Worm (Caenorhabditis elegans) whole organism, young adult: ENCODE results near the gene C06E4.3.
A peak's percentile ranks its signal among the peaks of the same experiment; 100 is the strongest.

Experiments used
- B0336.3 ChIP-seq: fragments of 200-800 bp; sonication (Bioruptor generic); IDR thresholded peaks from 2 replicates; pipeline ENCODE4 v1.3.6; 2022; ENCODE audit warnings: missing genetic modification characterization, missing compliant biosample characterization
- C06A6.2 ChIP-seq: fragments of 200-800 bp; sonication (Bioruptor generic); conservative IDR thresholded peaks from 2 replicates; pipeline ENCODE4 v1.3.6; 2022; ENCODE audit warnings: missing genetic modification characterization, missing compliant biosample characterization
- F33H1.4 ChIP-seq: fragments of 200-800 bp; sonication (Bioruptor generic); IDR thresholded peaks from 2 replicates; pipeline ENCODE4 v1.3.6; 2022; ENCODE audit warnings: missing genetic modification reagents, missing genetic modification characterization, missing compliant biosample characterization
- F49E8.2 ChIP-seq: sonication (generic microtip); optimal IDR thresholded peaks from 3 replicates; lab custom pipeline; 2017; ENCODE audit warnings: missing genetic modification characterization, mild to moderate bottlenecking, missing compliant biosample characterization, antibody characterized with exemption, moderate library complexity; ENCODE audit not compliant: insufficient read depth
- F52B5.7 ChIP-seq: sonication (generic microtip); optimal IDR thresholded peaks from 2 replicates; lab custom pipeline; 2016; ENCODE audit warnings: mild to moderate bottlenecking, missing genetic modification characterization, missing compliant biosample characterization
- F57C9.4 ChIP-seq: sonication (generic microtip); optimal IDR thresholded peaks from 2 replicates; lab custom pipeline; 2017; ENCODE audit warnings: mild to moderate bottlenecking, missing genetic modification characterization, missing compliant biosample characterization
- K12H6.12 ChIP-seq: fragments of 200-800 bp; sonication (Bioruptor generic); optimal IDR thresholded peaks from 2 replicates; lab custom pipeline; 2018; ENCODE audit warnings: mild to moderate bottlenecking, missing genetic modification characterization, missing compliant biosample characterization
- Y53G8AR.9 ChIP-seq: fragments of 200-800 bp; sonication (Bioruptor generic); conservative IDR thresholded peaks from 2 replicates; pipeline ENCODE4 v1.3.6; 2022; ENCODE audit warnings: missing genetic modification reagents, missing genetic modification characterization, missing compliant biosample characterization
- Y67H2A.10 ChIP-seq: fragments of 200-800 bp; sonication (Bioruptor generic); conservative IDR thresholded peaks from 2 replicates; pipeline ENCODE4 v1.3.6; 2022; ENCODE audit warnings: missing genetic modification reagents, missing genetic modification characterization, missing compliant biosample characterization
- ZK185.1 ChIP-seq: sonication (generic microtip); optimal IDR thresholded peaks from 2 replicates; lab custom pipeline; 2016; ENCODE audit warnings: mild to moderate bottlenecking, missing genetic modification characterization, missing compliant biosample characterization; ENCODE audit not compliant: poor library complexity, severe bottlenecking
- akir-1 ChIP-seq: fragments of 200-800 bp; sonication (Bioruptor generic); optimal IDR thresholded peaks from 2 replicates; lab custom pipeline; 2018; ENCODE audit warnings: mild to moderate bottlenecking, missing genetic modification characterization, moderate library complexity, missing compliant biosample characterization
- atf-7 ChIP-seq: sonication (generic microtip); optimal IDR thresholded peaks from 2 replicates; lab custom pipeline; 2017; ENCODE audit warnings: mild to moderate bottlenecking, missing genetic modification characterization, missing compliant biosample characterization
- ceh-91 ChIP-seq: fragments of 200-800 bp; sonication (Bioruptor generic); IDR thresholded peaks from 2 replicates; pipeline ENCODE4 v1.3.6; 2022; ENCODE audit warnings: missing genetic modification reagents, missing genetic modification characterization, missing compliant biosample characterization
- dox-1 ChIP-seq: fragments of 200-800 bp; sonication (Bioruptor generic); IDR thresholded peaks from 2 replicates; pipeline ENCODE4 v1.3.6; 2022; ENCODE audit warnings: missing genetic modification reagents, missing genetic modification characterization, missing compliant biosample characterization
- egl-44 ChIP-seq: fragments of 200-800 bp; sonication (Bioruptor generic); IDR thresholded peaks from 2 replicates; pipeline ENCODE4 v1.3.6; 2022; ENCODE audit warnings: missing genetic modification reagents, missing genetic modification characterization, missing compliant biosample characterization
- ekl-4 ChIP-seq: fragments of 200-800 bp; sonication (Bioruptor generic); IDR thresholded peaks from 2 replicates; pipeline ENCODE4 v1.3.6; 2022; ENCODE audit warnings: missing genetic modification reagents, missing genetic modification characterization, missing compliant biosample characterization
- hmg-1.2 ChIP-seq: fragments of 200-800 bp; sonication (Bioruptor generic); IDR thresholded peaks from 2 replicates; pipeline ENCODE4 v1.3.6; 2022; ENCODE audit warnings: missing genetic modification reagents, missing genetic modification characterization, missing compliant biosample characterization
- hmg-20 ChIP-seq: fragments of 200-800 bp; sonication (Bioruptor generic); IDR thresholded peaks from 2 replicates; pipeline ENCODE4 v1.3.6; 2022; ENCODE audit warnings: missing genetic modification reagents, missing genetic modification characterization, missing compliant biosample characterization
- let-526 ChIP-seq: fragments of 200-800 bp; sonication (Bioruptor generic); IDR thresholded peaks from 2 replicates; pipeline ENCODE4 v1.3.6; 2022; ENCODE audit warnings: missing genetic modification reagents, missing genetic modification characterization, missing compliant biosample characterization
- lin-35 ChIP-seq, 3 experiments: fragments of 150-350 bp in 2 of 3; sonication (generic microtip) in 1 of 3; optimal IDR thresholded peaks; 2 replicates each; lab custom pipeline; 2014 to 2018; ENCODE audit warnings: missing biosample characterization in 3 of 3, missing genetic modification characterization in 3 of 3, missing genetic modification reagents in 3 of 3
- lir-1 ChIP-seq: fragments of 200-800 bp; sonication (Bioruptor generic); conservative IDR thresholded peaks from 2 replicates; pipeline ENCODE4 v1.3.6; 2022; ENCODE audit warnings: missing genetic modification reagents, missing genetic modification characterization, missing compliant biosample characterization
- lsl-1 ChIP-seq: fragments of 200-800 bp; sonication (Bioruptor generic); optimal IDR thresholded peaks from 2 replicates; lab custom pipeline; 2018; ENCODE audit warnings: mild to moderate bottlenecking, missing genetic modification characterization, moderate library complexity, missing compliant biosample characterization
- nhr-120 ChIP-seq: fragments of 200-800 bp; sonication (Bioruptor generic); IDR thresholded peaks from 2 replicates; pipeline ENCODE4 v1.3.6; 2022; ENCODE audit warnings: missing genetic modification characterization, missing compliant biosample characterization
- nhr-179 ChIP-seq: sonication (generic microtip); optimal IDR thresholded peaks from 2 replicates; lab custom pipeline; 2016; ENCODE audit warnings: mild to moderate bottlenecking, missing genetic modification characterization, missing compliant biosample characterization
- pha-4 ChIP-seq: fragments of 150-350 bp; sonication (generic microtip); optimal IDR thresholded peaks from 2 replicates; lab custom pipeline; 2014; ENCODE audit warnings: missing biosample characterization, missing genetic modification reagents, missing genetic modification characterization
- repo-1 ChIP-seq: sonication (generic microtip); optimal IDR thresholded peaks from 2 replicates; lab custom pipeline; 2017; ENCODE audit warnings: mild to moderate bottlenecking, missing genetic modification characterization, missing compliant biosample characterization
- rpc-1 ChIP-seq, 2 experiments: fragments of 150-350 bp in 1 of 2; sonication (generic microtip) in 1 of 2; optimal IDR thresholded peaks; 2 replicates each; lab custom pipeline; 2014 to 2018; ENCODE audit warnings: missing biosample characterization in 1 of 2, missing genetic modification characterization in 1 of 2, missing genetic modification reagents in 1 of 2, missing genotype in 1 of 2
- sdz-38 ChIP-seq: sonication (generic microtip); optimal IDR thresholded peaks from 2 replicates; lab custom pipeline; 2016; ENCODE audit warnings: missing genotype, missing genetic modification characterization, missing compliant biosample characterization
- sea-2 ChIP-seq: fragments of 200-800 bp; sonication (Bioruptor generic); IDR thresholded peaks from 2 replicates; pipeline ENCODE4 v1.3.6; 2022; ENCODE audit warnings: missing genetic modification characterization, missing compliant biosample characterization
- snpc-1.1 ChIP-seq: sonication (generic microtip); optimal IDR thresholded peaks from 2 replicates; lab custom pipeline; 2017; ENCODE audit warnings: missing genetic modification characterization, mild to moderate bottlenecking, missing compliant biosample characterization, antibody characterized with exemption, moderate library complexity, missing genotype, missing genetic modification reagents; ENCODE audit not compliant: insufficient read depth
- snpc-1.3 ChIP-seq: sonication (generic microtip); optimal IDR thresholded peaks from 2 replicates; lab custom pipeline; 2017; ENCODE audit warnings: missing genetic modification characterization, mild to moderate bottlenecking, missing compliant biosample characterization, antibody characterized with exemption, moderate library complexity, missing genotype, missing genetic modification reagents; ENCODE audit not compliant: insufficient read depth
- snpc-3.4 ChIP-seq: sonication (generic microtip); optimal IDR thresholded peaks from 2 replicates; lab custom pipeline; 2017; ENCODE audit warnings: missing genetic modification characterization, mild to moderate bottlenecking, missing compliant biosample characterization, antibody characterized with exemption, moderate library complexity, missing genotype, missing genetic modification reagents
- snpc-4 ChIP-seq, 5 experiments: fragments of 150-350 bp in 1 of 5; sonication (generic microtip) in 4 of 5; optimal IDR thresholded peaks; 2 replicates each; lab custom pipeline; 2014 to 2018; ENCODE audit warnings: missing genetic modification characterization in 5 of 5, missing biosample characterization in 3 of 5, antibody characterized with exemption in 2 of 5, mild to moderate bottlenecking in 2 of 5, missing compliant biosample characterization in 2 of 5, missing genotype in 2 of 5, moderate library complexity in 2 of 5, missing genetic modification reagents in 1 of 5
- somi-1 ChIP-seq: fragments of 200-800 bp; sonication (Bioruptor generic); optimal IDR thresholded peaks from 2 replicates; lab custom pipeline; 2018; ENCODE audit warnings: mild to moderate bottlenecking, missing genetic modification characterization, missing compliant biosample characterization
- unc-62 ChIP-seq: fragments of 150-350 bp; optimal IDR thresholded peaks from 2 replicates; lab custom pipeline; 2014; ENCODE audit warnings: missing biosample characterization, missing genetic modification reagents, missing genetic modification characterization
- xnd-1 ChIP-seq: sonication (generic microtip); optimal IDR thresholded peaks from 2 replicates; lab custom pipeline; 2016; ENCODE audit warnings: missing genotype, missing genetic modification reagents, missing genetic modification characterization, missing compliant biosample characterization
- zim-3 ChIP-seq: sonication (generic microtip); optimal IDR thresholded peaks from 2 replicates; lab custom pipeline; 2017; ENCODE audit warnings: mild to moderate bottlenecking, missing genetic modification characterization, moderate library complexity, missing compliant biosample characterization
- ztf-22 ChIP-seq: fragments of 200-800 bp; sonication (Bioruptor generic); optimal IDR thresholded peaks from 2 replicates; lab custom pipeline; 2018; ENCODE audit warnings: mild to moderate bottlenecking, missing genetic modification characterization, moderate library complexity, missing compliant biosample characterization
- ztf-25 ChIP-seq: fragments of 200-800 bp; sonication (Bioruptor generic); IDR thresholded peaks from 2 replicates; pipeline ENCODE4 v1.3.6; 2022; ENCODE audit warnings: missing genetic modification reagents, missing genetic modification characterization, missing compliant biosample characterization

C06E4.3 gene

ce11 chrIV:7235382-7235917 is 25.2 kb upstream of the C06E4.3 start (continued):
- TF ChIP-seq F52B5.7 (tag; lab: Kevin White, UChicago) (no peak), K12H6.12 (tag; lab: Kevin White, UChicago) (peak; percentile 25), F49E8.2 (tag; lab: Kevin White, UChicago) (no peak), Y53G8AR.9 (GFP tag; lab: Robert Waterston, UW) (no peak), F33H1.4 (no peak), nhr-120 (GFP tag; lab: Robert Waterston, UW) (no peak), B0336.3 (GFP tag; lab: Robert Waterston, UW) (peak; percentile 59; the same call in 1 of the 2 replicates), ztf-25 (GFP tag; lab: Robert Waterston, UW) (no peak), hmg-20 (GFP tag; lab: Robert Waterston, UW) (peak; percentile 47; the same call in 1 of the 2 replicates), snpc-1.1 (tag; lab: Kevin White, UChicago) (no peak), pha-4 (tag; lab: Kevin White, UChicago) (no peak), atf-7 (tag; lab: Kevin White, UChicago) (no peak), dox-1 (peak; percentile 78), ztf-22 (GFP tag; lab: Kevin White, UChicago) (no peak), hmg-1.2 (GFP tag; lab: Robert Waterston, UW) (peak; percentile 82), lin-35 (GFP tag; optimal IDR thresholded peaks at IDR 0.05; lab: Kevin White, UChicago) (no peak), xnd-1 (tag; lab: Kevin White, UChicago) (no peak), snpc-3.4 (tag; lab: Kevin White, UChicago) (no peak), unc-62 (GFP tag; lab: Kevin White, UChicago) (no peak), egl-44 (GFP tag; lab: Robert Waterston, UW) (no peak), ekl-4 (GFP tag; lab: Robert Waterston, UW) (no peak), ZK185.1 (tag; lab: Kevin White, UChicago) (no peak), nhr-179 (tag; lab: Kevin White, UChicago) (no peak), rpc-1 (optimal IDR thresholded peaks at IDR 0.05; lab: Kevin White, UChicago) (no peak), rpc-1 (tag; optimal IDR thresholded peaks at IDR 0.05; lab: Kevin White, UChicago) (no peak), zim-3 (tag; lab: Kevin White, UChicago) (no peak), somi-1 (peak; percentile 6), repo-1 (tag; lab: Kevin White, UChicago) (peak; percentile 9), C06A6.2 (GFP tag; lab: Robert Waterston, UW) (no peak), Y67H2A.10 (no peak), sdz-38 (tag; lab: Kevin White, UChicago) (no peak), ceh-91 (GFP tag; lab: Robert Waterston, UW) (no peak), sea-2 (no peak), snpc-1.3 (tag; lab: Kevin White, UChicago) (no peak)

- no peak for TF ChIP-seq akir-1 (GFP tag; lab: Kevin White, UChicago)
- no peak for TF ChIP-seq snpc-4 (GFP tag; optimal IDR thresholded peaks at IDR 0.05; lab: Kevin White, UChicago)
- TF ChIP-seq snpc-4 (tag; optimal IDR thresholded peaks at IDR 0.05; lab: Kevin White, UChicago): no peak
- peak; percentile 21 for TF ChIP-seq lsl-1 (GFP tag; lab: Kevin White, UChicago)
- TF ChIP-seq let-526: no peak
- TF ChIP-seq lir-1 (GFP tag; lab: Robert Waterston, UW): no peak
- TF ChIP-seq repo-1 (tag; lab: Kevin White, UChicago): no peak
- peak; percentile 14 for TF ChIP-seq F57C9.4
- TF ChIP-seq snpc-1.1 (tag; lab: Kevin White, UChicago): no peak
- peak; percentile 25; the same call in 1 of the 2 replicates for TF ChIP-seq dox-1
These were observed 24.4 kb upstream of the C06E4.3 start for ce11 chrIV:7236248-7236772.
